Worm (Caenorhabditis elegans) whole organism, young adult: Measurements from ENCODE around the gene Y54G11A.1.

Source experiments
- B0035.1 ChIP-seq: sonication (generic microtip); optimal IDR thresholded peaks from 2 replicates; lab custom pipeline; 2016; ENCODE audit warnings: missing genetic modification characterization, mild to moderate bottlenecking, missing compliant biosample characterization, missing genotype, missing genetic modification reagents
- C17E4.6 ChIP-seq: fragments of 200-800 bp; sonication (Bioruptor generic); IDR thresholded peaks from 2 replicates; pipeline ENCODE4 v1.3.6; 2022; ENCODE audit warnings: missing genetic modification reagents, missing genetic modification characterization, missing compliant biosample characterization
- D2030.7 ChIP-seq: fragments of 200-800 bp; sonication (Bioruptor generic); IDR thresholded peaks from 2 replicates; pipeline ENCODE4 v1.3.6; 2022; ENCODE audit warnings: missing genetic modification reagents, missing genetic modification characterization, missing compliant biosample characterization
- F22D6.2 ChIP-seq: sonication (generic microtip); optimal IDR thresholded peaks from 2 replicates; lab custom pipeline; 2016; ENCODE audit warnings: mild to moderate bottlenecking, missing genetic modification characterization, missing compliant biosample characterization
- F23B12.7 ChIP-seq: sonication (generic microtip); optimal IDR thresholded peaks from 2 replicates; lab custom pipeline; 2017; ENCODE audit warnings: missing genetic modification characterization, mild to moderate bottlenecking, missing compliant biosample characterization, antibody characterized with exemption, moderate library complexity; ENCODE audit not compliant: insufficient read depth
- F33H1.4 ChIP-seq: fragments of 200-800 bp; sonication (Bioruptor generic); IDR thresholded peaks from 2 replicates; pipeline ENCODE4 v1.3.6; 2022; ENCODE audit warnings: missing genetic modification reagents, missing genetic modification characterization, missing compliant biosample characterization
- F49E8.2 ChIP-seq: sonication (generic microtip); optimal IDR thresholded peaks from 3 replicates; lab custom pipeline; 2017; ENCODE audit warnings: missing genetic modification characterization, mild to moderate bottlenecking, missing compliant biosample characterization, antibody characterized with exemption, moderate library complexity; ENCODE audit not compliant: insufficient read depth
- F57A8.1 ChIP-seq: fragments of 200-800 bp; sonication (Bioruptor generic); optimal IDR thresholded peaks from 2 replicates; lab custom pipeline; 2018; ENCODE audit warnings: mild to moderate bottlenecking, missing genetic modification characterization, moderate library complexity, missing compliant biosample characterization
- K12H6.12 ChIP-seq: fragments of 200-800 bp; sonication (Bioruptor generic); optimal IDR thresholded peaks from 2 replicates; lab custom pipeline; 2018; ENCODE audit warnings: mild to moderate bottlenecking, missing genetic modification characterization, missing compliant biosample characterization
- T26A5.8 ChIP-seq: sonication (generic microtip); optimal IDR thresholded peaks from 2 replicates; lab custom pipeline; 2016; ENCODE audit warnings: missing genetic modification characterization, missing compliant biosample characterization
- Y53G8AR.9 ChIP-seq: fragments of 200-800 bp; sonication (Bioruptor generic); conservative IDR thresholded peaks from 2 replicates; pipeline ENCODE4 v1.3.6; 2022; ENCODE audit warnings: missing genetic modification reagents, missing genetic modification characterization, missing compliant biosample characterization
- Y67H2A.10 ChIP-seq: fragments of 200-800 bp; sonication (Bioruptor generic); conservative IDR thresholded peaks from 2 replicates; pipeline ENCODE4 v1.3.6; 2022; ENCODE audit warnings: missing genetic modification reagents, missing genetic modification characterization, missing compliant biosample characterization
- aptf-3 ChIP-seq: fragments of 200-800 bp; sonication (Bioruptor generic); IDR thresholded peaks from 2 replicates; pipeline ENCODE4 v1.3.6; 2022; ENCODE audit warnings: missing genetic modification characterization, missing compliant biosample characterization
- athp-1 ChIP-seq: sonication (generic microtip); optimal IDR thresholded peaks from 2 replicates; lab custom pipeline; 2017; ENCODE audit warnings: mild to moderate bottlenecking, missing genetic modification characterization, missing compliant biosample characterization
- attf-6 ChIP-seq: fragments of 200-800 bp; sonication (Bioruptor generic); IDR thresholded peaks from 2 replicates; pipeline ENCODE4 v1.3.6; 2022; ENCODE audit warnings: missing genetic modification reagents, missing genetic modification characterization, missing compliant biosample characterization
- ceh-40 ChIP-seq: fragments of 200-800 bp; sonication (Bioruptor generic); IDR thresholded peaks from 2 replicates; pipeline ENCODE4 v1.3.6; 2022; ENCODE audit warnings: missing genetic modification characterization, missing compliant biosample characterization
- ceh-58 ChIP-seq: fragments of 200-800 bp; sonication (Bioruptor generic); IDR thresholded peaks from 2 replicates; pipeline ENCODE4 v1.3.6; 2022; ENCODE audit warnings: missing genetic modification characterization, missing compliant biosample characterization
- ceh-79 ChIP-seq: sonication (generic microtip); optimal IDR thresholded peaks from 2 replicates; lab custom pipeline; 2017; ENCODE audit warnings: mild to moderate bottlenecking, missing genetic modification characterization, missing compliant biosample characterization
- die-1 ChIP-seq: sonication (generic microtip); optimal IDR thresholded peaks from 2 replicates; lab custom pipeline; 2016; ENCODE audit warnings: missing genotype, mild to moderate bottlenecking, missing genetic modification characterization, missing compliant biosample characterization
- dpl-1 ChIP-seq: fragments of 150-350 bp; optimal IDR thresholded peaks from 2 replicates; lab custom pipeline; 2014; ENCODE audit warnings: missing biosample characterization, missing genetic modification reagents, missing genetic modification characterization
- efl-1 ChIP-seq: fragments of 150-350 bp; optimal IDR thresholded peaks from 2 replicates; lab custom pipeline; 2014; ENCODE audit warnings: missing biosample characterization, missing genetic modification reagents, missing genetic modification characterization
- ekl-4 ChIP-seq: fragments of 200-800 bp; sonication (Bioruptor generic); IDR thresholded peaks from 2 replicates; pipeline ENCODE4 v1.3.6; 2022; ENCODE audit warnings: missing genetic modification reagents, missing genetic modification characterization, missing compliant biosample characterization
- ets-4 ChIP-seq: fragments of 200-800 bp; sonication (Bioruptor generic); optimal IDR thresholded peaks from 2 replicates; lab custom pipeline; 2018; ENCODE audit warnings: mild to moderate bottlenecking, missing genetic modification characterization, missing compliant biosample characterization
- fkh-3 ChIP-seq: sonication (generic microtip); optimal IDR thresholded peaks from 2 replicates; lab custom pipeline; 2016; ENCODE audit warnings: mild to moderate bottlenecking, missing genetic modification characterization, missing compliant biosample characterization
- gei-17 ChIP-seq: fragments of 200-800 bp; sonication (Bioruptor generic); optimal IDR thresholded peaks from 2 replicates; lab custom pipeline; 2018; ENCODE audit warnings: mild to moderate bottlenecking, missing genetic modification characterization, missing compliant biosample characterization
- him-1 ChIP-seq: sonication (generic microtip); optimal IDR thresholded peaks from 2 replicates; lab custom pipeline; 2016; ENCODE audit warnings: missing genotype, missing genetic modification reagents, missing genetic modification characterization, missing compliant biosample characterization
- hmg-1.2 ChIP-seq: fragments of 200-800 bp; sonication (Bioruptor generic); IDR thresholded peaks from 2 replicates; pipeline ENCODE4 v1.3.6; 2022; ENCODE audit warnings: missing genetic modification reagents, missing genetic modification characterization, missing compliant biosample characterization
- hrde-1 ChIP-seq: sonication (generic microtip); optimal IDR thresholded peaks from 2 replicates; lab custom pipeline; 2016; ENCODE audit warnings: missing genetic modification characterization, mild to moderate bottlenecking, missing compliant biosample characterization, moderate library complexity, missing genotype, missing genetic modification reagents, borderline replicate concordance
- lag-1 ChIP-seq: fragments of 200-800 bp; sonication (Bioruptor generic); IDR thresholded peaks from 2 replicates; pipeline ENCODE4 v1.3.6; 2022; ENCODE audit warnings: missing genetic modification reagents, missing genetic modification characterization, missing compliant biosample characterization
- lin-54 ChIP-seq: fragments of 200-800 bp; sonication (Bioruptor generic); optimal IDR thresholded peaks from 2 replicates; lab custom pipeline; 2018; ENCODE audit warnings: mild to moderate bottlenecking, missing genetic modification characterization, missing compliant biosample characterization
- madf-10 ChIP-seq: sonication (generic microtip); optimal IDR thresholded peaks from 2 replicates; lab custom pipeline; 2016; ENCODE audit warnings: mild to moderate bottlenecking, missing genetic modification characterization, missing compliant biosample characterization
- madf-3 ChIP-seq: fragments of 200-800 bp; sonication (Bioruptor generic); IDR thresholded peaks from 2 replicates; pipeline ENCODE4 v1.3.6; 2022; ENCODE audit warnings: missing genetic modification reagents, missing genetic modification characterization, missing compliant biosample characterization
- madf-6 ChIP-seq: fragments of 200-800 bp; sonication (Bioruptor generic); IDR thresholded peaks from 2 replicates; pipeline ENCODE4 v1.3.6; 2022; ENCODE audit warnings: missing genetic modification reagents, missing genetic modification characterization, missing compliant biosample characterization
- madf-8 ChIP-seq: fragments of 200-800 bp; sonication (Bioruptor generic); conservative IDR thresholded peaks from 2 replicates; pipeline ENCODE4 v1.3.6; 2022; ENCODE audit warnings: missing genetic modification reagents, missing genetic modification characterization, missing compliant biosample characterization
- mcd-1 ChIP-seq: fragments of 200-800 bp; sonication (Bioruptor generic); IDR thresholded peaks from 2 replicates; pipeline ENCODE4 v1.3.6; 2022; ENCODE audit warnings: missing genetic modification reagents, missing genetic modification characterization, missing compliant biosample characterization
- nfya-1 ChIP-seq: sonication (generic microtip); optimal IDR thresholded peaks from 2 replicates; lab custom pipeline; 2017; ENCODE audit warnings: antibody characterized with exemption, missing compliant biosample characterization, missing genetic modification characterization, borderline replicate concordance; ENCODE audit not compliant: insufficient read depth
- nfya-2 ChIP-seq: fragments of 200-800 bp; sonication (Bioruptor generic); IDR thresholded peaks from 2 replicates; pipeline ENCODE4 v1.3.6; 2022; ENCODE audit warnings: missing genetic modification reagents, missing genetic modification characterization, missing compliant biosample characterization
- pbrm-1 ChIP-seq: fragments of 200-800 bp; sonication (Bioruptor generic); IDR thresholded peaks from 2 replicates; pipeline ENCODE4 v1.3.6; 2022; ENCODE audit warnings: missing genetic modification reagents, missing genetic modification characterization, missing compliant biosample characterization
- rcor-1 ChIP-seq: fragments of 200-800 bp; sonication (Bioruptor generic); IDR thresholded peaks from 2 replicates; pipeline ENCODE4 v1.3.6; 2022; ENCODE audit warnings: missing genetic modification reagents, missing genetic modification characterization, missing compliant biosample characterization
- repo-1 ChIP-seq: sonication (generic microtip); optimal IDR thresholded peaks from 2 replicates; lab custom pipeline; 2017; ENCODE audit warnings: mild to moderate bottlenecking, missing genetic modification characterization, missing compliant biosample characterization
- sdz-38 ChIP-seq: sonication (generic microtip); optimal IDR thresholded peaks from 2 replicates; lab custom pipeline; 2016; ENCODE audit warnings: missing genotype, missing genetic modification characterization, missing compliant biosample characterization
- snpc-1.3 ChIP-seq: sonication (generic microtip); optimal IDR thresholded peaks from 2 replicates; lab custom pipeline; 2017; ENCODE audit warnings: missing genetic modification characterization, mild to moderate bottlenecking, missing compliant biosample characterization, antibody characterized with exemption, moderate library complexity, missing genotype, missing genetic modification reagents; ENCODE audit not compliant: insufficient read depth
- zfh-2 ChIP-seq: fragments of 200-800 bp; sonication (Bioruptor generic); conservative IDR thresholded peaks from 2 replicates; pipeline ENCODE4 v1.3.6; 2022; ENCODE audit warnings: missing genetic modification reagents, missing genetic modification characterization, missing compliant biosample characterization
- ztf-18 ChIP-seq: sonication (generic microtip); optimal IDR thresholded peaks from 2 replicates; lab custom pipeline; 2016; ENCODE audit warnings: missing genotype, mild to moderate bottlenecking, missing genetic modification characterization, missing compliant biosample characterization
- ztf-25 ChIP-seq: fragments of 200-800 bp; sonication (Bioruptor generic); IDR thresholded peaks from 2 replicates; pipeline ENCODE4 v1.3.6; 2022; ENCODE audit warnings: missing genetic modification reagents, missing genetic modification characterization, missing compliant biosample characterization
- ztf-26 ChIP-seq: sonication (generic microtip); optimal IDR thresholded peaks from 2 replicates; lab custom pipeline; 2017; ENCODE audit warnings: missing genetic modification characterization, missing compliant biosample characterization
- ztf-3 ChIP-seq: fragments of 200-800 bp; sonication (Bioruptor generic); optimal IDR thresholded peaks from 2 replicates; lab custom pipeline; 2018; ENCODE audit warnings: mild to moderate bottlenecking, missing genetic modification characterization, missing compliant biosample characterization
- ztf-6 ChIP-seq: fragments of 200-800 bp; sonication (Bioruptor generic); IDR thresholded peaks from 2 replicates; pipeline ENCODE4 v1.3.6; 2022; ENCODE audit warnings: missing genetic modification reagents, missing genetic modification characterization, missing compliant biosample characterization

The Y54G11A.1 gene

DNA sequence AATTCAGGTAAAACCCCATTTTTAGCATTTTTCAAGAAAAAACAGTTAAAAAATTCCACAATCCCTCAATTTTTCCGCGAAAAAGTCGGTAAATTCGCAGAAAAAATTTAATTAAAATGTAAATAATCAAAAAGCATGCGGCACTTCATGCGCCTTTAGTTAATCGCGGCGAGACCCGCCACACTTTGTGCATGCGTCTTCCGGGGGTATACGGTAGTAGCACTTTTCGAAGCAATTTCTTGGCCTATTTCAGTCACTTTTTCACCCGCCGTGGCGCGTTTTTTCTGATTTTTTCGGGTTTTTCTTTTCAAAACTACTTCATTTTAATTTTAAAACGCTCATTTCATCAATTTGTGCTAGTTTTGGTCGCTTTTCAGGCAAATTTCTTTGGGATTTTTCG, 21.8 kb downstream of the Y54G11A.1 start (continued):
- TF ChIP-seq die-1 (tag; lab: Kevin White, UChicago) (no peak), ceh-40 (no peak), madf-3 (GFP tag; lab: Robert Waterston, UW) (peak; percentile 65; the same call in 1 of the 2 replicates), madf-10 (no peak), Y53G8AR.9 (GFP tag; lab: Robert Waterston, UW) (no peak), attf-6 (GFP tag; lab: Robert Waterston, UW) (peak; percentile 56; the same call in 1 of the 2 replicates), B0035.1 (tag; lab: Kevin White, UChicago) (no peak), T26A5.8 (no peak), F23B12.7 (tag; lab: Kevin White, UChicago) (no peak), nfya-1 (tag; lab: Kevin White, UChicago) (no peak), lin-54 (GFP tag; lab: Kevin White, UChicago) (peak; percentile 89), athp-1 (tag; lab: Kevin White, UChicago) (peak; percentile 21), F22D6.2 (tag; lab: Kevin White, UChicago) (no peak), nfya-2 (GFP tag; lab: Robert Waterston, UW) (no peak), ztf-3 (no peak), dpl-1 (peak; percentile 63), F49E8.2 (tag; lab: Kevin White, UChicago) (peak; percentile 1), madf-8 (GFP tag; lab: Robert Waterston, UW) (peak; percentile 94), lag-1 (GFP tag; lab: Robert Waterston, UW) (no peak), him-1 (peak; percentile 23), ceh-79 (tag; lab: Kevin White, UChicago) (no peak), madf-6 (GFP tag; lab: Robert Waterston, UW) (peak; percentile 98), mcd-1 (GFP tag; lab: Robert Waterston, UW) (peak; percentile 58; the same call in 1 of the 2 replicates), fkh-3 (tag; lab: Kevin White, UChicago) (no peak), F57A8.1 (GFP tag; lab: Kevin White, UChicago) (no peak), D2030.7 (GFP tag; lab: Robert Waterston, UW) (peak; percentile 92), ztf-25 (GFP tag; lab: Robert Waterston, UW) (no peak), ceh-58 (GFP tag; lab: Robert Waterston, UW) (no peak), sdz-38 (no peak), repo-1 (tag; lab: Kevin White, UChicago) (no peak), gei-17 (GFP tag; lab: Kevin White, UChicago) (no peak), rcor-1 (peak; percentile 48), ztf-18 (tag; lab: Kevin White, UChicago) (peak; percentile 56), K12H6.12 (tag; lab: Kevin White, UChicago) (no peak), hmg-1.2 (GFP tag; lab: Robert Waterston, UW) (peak; percentile 54), pbrm-1 (no peak), snpc-1.3 (tag; lab: Kevin White, UChicago) (peak; percentile 53), ets-4 (GFP tag; lab: Kevin White, UChicago) (no peak), aptf-3 (GFP tag; lab: Robert Waterston, UW) (no peak), ekl-4 (GFP tag; lab: Robert Waterston, UW) (peak; percentile 46; the same call in 1 of the 2 replicates), zfh-2 (no peak), ztf-26 (no peak), C17E4.6 (0 out of 2 replicates have a peak, but pooled peaks have one; percentile 45), efl-1 (peak; percentile 88), F33H1.4 (peak; percentile 98), Y67H2A.10 (GFP tag; lab: Robert Waterston, UW) (no peak), ztf-6 (no peak), hrde-1 (tag; lab: Kevin White, UChicago) (no peak)
